Worm (Caenorhabditis elegans) whole organism, early embryonic: ENCODE measurements around the gene F13H8.2.

Experiments used
- B0310.2 ChIP-seq: sonication (generic microtip); optimal IDR thresholded peaks from 2 replicates; lab custom pipeline; 2016; ENCODE audit warnings: mild to moderate bottlenecking, missing genetic modification characterization, missing compliant biosample characterization
- F13C5.2 ChIP-seq: sonication (generic microtip); optimal IDR thresholded peaks from 2 replicates; lab custom pipeline; 2017; ENCODE audit warnings: mild to moderate bottlenecking, missing genetic modification characterization, inconsistent platforms, missing compliant biosample characterization
- aly-1 ChIP-seq: sonication (generic microtip); optimal IDR thresholded peaks from 2 replicates; lab custom pipeline; 2016; ENCODE audit warnings: missing genetic modification characterization, missing compliant biosample characterization
- ama-1 ChIP-seq: fragments of 150-350 bp; optimal IDR thresholded peaks from 2 replicates; lab custom pipeline; 2014
- ceh-13 ChIP-seq: fragments of 200-800 bp; sonication (Bioruptor generic); optimal IDR thresholded peaks from 2 replicates; lab custom pipeline; 2018; ENCODE audit warnings: mild to moderate bottlenecking, missing genetic modification characterization, missing compliant biosample characterization
- ceh-36 ChIP-seq: sonication (generic microtip); optimal IDR thresholded peaks from 2 replicates; lab custom pipeline; 2016; ENCODE audit warnings: missing genetic modification characterization, inconsistent platforms, missing compliant biosample characterization
- ets-7 ChIP-seq: sonication (generic microtip); optimal IDR thresholded peaks from 2 replicates; lab custom pipeline; 2016; ENCODE audit warnings: missing genotype, missing genetic modification characterization, missing compliant biosample characterization
- flt-1 ChIP-seq: fragments of 200-800 bp; sonication (Bioruptor generic); IDR thresholded peaks from 2 replicates; pipeline ENCODE4 v1.3.6; 2022; ENCODE audit warnings: missing genetic modification characterization, missing compliant biosample characterization
- hmbx-1 ChIP-seq: sonication (generic microtip); optimal IDR thresholded peaks from 2 replicates; lab custom pipeline; 2016; ENCODE audit warnings: mild to moderate bottlenecking, missing genetic modification characterization, missing compliant biosample characterization
- hmg-4 ChIP-seq: fragments of 200-800 bp; sonication (Bioruptor generic); optimal IDR thresholded peaks from 2 replicates; lab custom pipeline; 2018; ENCODE audit warnings: mild to moderate bottlenecking, missing genetic modification characterization, missing compliant biosample characterization
- hnd-1 ChIP-seq: sonication (generic microtip); optimal IDR thresholded peaks from 2 replicates; lab custom pipeline; 2016; ENCODE audit warnings: missing genetic modification characterization, missing compliant biosample characterization
- pes-1 ChIP-seq: fragments of 200-800 bp; sonication (Bioruptor generic); IDR thresholded peaks from 2 replicates; pipeline ENCODE4 v1.3.6; 2022; ENCODE audit warnings: missing genetic modification reagents, missing genetic modification characterization, missing compliant biosample characterization
- scrt-1 ChIP-seq: fragments of 200-800 bp; sonication (Bioruptor generic); IDR thresholded peaks from 2 replicates; pipeline ENCODE4 v1.3.6; 2022; ENCODE audit warnings: missing genetic modification characterization, missing compliant biosample characterization
- sea-1 ChIP-seq: fragments of 200-800 bp; sonication (Bioruptor generic); conservative IDR thresholded peaks from 2 replicates; pipeline ENCODE4 v1.3.6; 2022; ENCODE audit warnings: missing genetic modification characterization, missing compliant biosample characterization
- tbx-11 ChIP-seq: fragments of 200-800 bp; sonication (Bioruptor generic); IDR thresholded peaks from 2 replicates; pipeline ENCODE4 v1.3.6; 2022; ENCODE audit warnings: missing genetic modification characterization, missing compliant biosample characterization
- tbx-37 ChIP-seq: fragments of 200-800 bp; sonication (Bioruptor generic); conservative IDR thresholded peaks from 2 replicates; pipeline ENCODE4 v1.3.6; 2022; ENCODE audit warnings: missing genetic modification reagents, missing genetic modification characterization, missing compliant biosample characterization
- tra-4 ChIP-seq: sonication (generic microtip); optimal IDR thresholded peaks from 2 replicates; lab custom pipeline; 2017; ENCODE audit warnings: missing genetic modification characterization, missing compliant biosample characterization

F13H8.2 gene

DNA sequence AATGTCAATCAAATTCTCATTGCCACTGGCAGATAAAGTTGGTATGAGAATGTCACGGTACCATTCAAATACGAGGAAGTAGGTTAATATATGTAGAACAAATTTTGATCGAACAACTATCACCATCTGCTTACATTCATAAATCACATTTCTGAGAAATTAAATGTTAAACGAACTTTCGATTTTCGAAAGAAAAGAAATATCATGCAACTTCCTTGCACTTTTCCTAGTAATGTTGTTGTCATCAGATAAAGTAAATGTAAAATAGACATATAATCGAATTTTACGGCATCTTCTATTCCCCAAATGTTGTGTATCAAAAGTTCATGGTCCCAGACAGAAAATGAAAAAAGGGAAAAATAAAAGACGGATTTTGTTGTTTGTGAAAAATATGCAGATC lies 41.3 kb downstream of the F13H8.2 start:
- TF ChIP-seq hnd-1 (no peak), scrt-1 (no peak), B0310.2 (tag; lab: Kevin White, UChicago) (no peak), tbx-37 (GFP tag; lab: Robert Waterston, UW) (no peak), hmg-4 (GFP tag; lab: Kevin White, UChicago) (no peak), pes-1 (GFP tag; lab: Robert Waterston, UW) (no peak), hmbx-1 (tag; lab: Kevin White, UChicago) (no peak), aly-1 (tag; lab: Kevin White, UChicago) (no peak), flt-1 (GFP tag; lab: Robert Waterston, UW) (no peak), sea-1 (GFP tag; lab: Robert Waterston, UW) (no peak), F13C5.2 (tag; lab: Kevin White, UChicago) (no peak), ceh-36 (no peak), tbx-11 (GFP tag; lab: Robert Waterston, UW) (no peak), tra-4 (tag; lab: Kevin White, UChicago) (no peak)

DNA sequence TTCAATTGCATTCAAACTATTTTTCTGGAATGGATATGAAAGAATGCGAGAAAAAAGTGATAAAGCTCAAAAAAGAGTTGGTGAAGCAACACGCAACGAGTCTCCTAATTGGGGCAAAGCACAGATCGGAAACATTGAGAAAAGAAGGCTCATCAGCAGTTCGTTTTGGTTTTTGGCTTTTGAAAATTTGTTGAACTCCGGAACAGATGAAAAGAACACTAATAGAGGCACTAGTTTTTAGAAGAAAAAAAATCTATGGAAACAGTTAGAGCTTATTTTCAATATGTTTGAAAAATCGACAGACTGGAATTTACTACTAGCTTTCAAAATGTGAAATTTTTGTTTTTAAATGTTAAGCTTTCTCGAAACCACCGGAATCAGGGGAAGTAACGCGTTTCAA lies 41.7 kb downstream of the F13H8.2 start:
- TF ChIP-seq tbx-37 (GFP tag; lab: Robert Waterston, UW) (no peak), hmbx-1 (tag; lab: Kevin White, UChicago) (no peak), sea-1 (GFP tag; lab: Robert Waterston, UW) (no peak), hmg-4 (GFP tag; lab: Kevin White, UChicago) (no peak), B0310.2 (tag; lab: Kevin White, UChicago) (no peak)

- TF ChIP-seq tra-4 (tag; lab: Kevin White, UChicago) (no peak), sea-1 (GFP tag; lab: Robert Waterston, UW) (no peak), tbx-11 (GFP tag; lab: Robert Waterston, UW) (no peak), ceh-36 (no peak), ama-1 (lab: Kevin White, UChicago) (no peak), tbx-37 (GFP tag; lab: Robert Waterston, UW) (no peak), hmg-4 (GFP tag; lab: Kevin White, UChicago) (no peak), B0310.2 (tag; lab: Kevin White, UChicago) (no peak), flt-1 (GFP tag; lab: Robert Waterston, UW) (no peak), hnd-1 (no peak), scrt-1 (no peak), F13C5.2 (tag; lab: Kevin White, UChicago) (no peak), pes-1 (GFP tag; lab: Robert Waterston, UW) (no peak), ceh-13 (GFP tag; lab: Kevin White, UChicago) (no peak), hmbx-1 (tag; lab: Kevin White, UChicago) (no peak), ets-7 (tag; lab: Kevin White, UChicago) (no peak), aly-1 (tag; lab: Kevin White, UChicago) (no peak)
Measured at ce11 chrII:6320655-6321388, 50.7 kb downstream of the F13H8.2 start, which contains the start of gene efr-3. Gene efr-3 (minus strand): TSS chrII:6321159.

ce11 chrII:6322081-6322480 lies 51.9 kb downstream of the F13H8.2 start:
- no peak for TF ChIP-seq hmg-4 (GFP tag; lab: Kevin White, UChicago)

DNA sequence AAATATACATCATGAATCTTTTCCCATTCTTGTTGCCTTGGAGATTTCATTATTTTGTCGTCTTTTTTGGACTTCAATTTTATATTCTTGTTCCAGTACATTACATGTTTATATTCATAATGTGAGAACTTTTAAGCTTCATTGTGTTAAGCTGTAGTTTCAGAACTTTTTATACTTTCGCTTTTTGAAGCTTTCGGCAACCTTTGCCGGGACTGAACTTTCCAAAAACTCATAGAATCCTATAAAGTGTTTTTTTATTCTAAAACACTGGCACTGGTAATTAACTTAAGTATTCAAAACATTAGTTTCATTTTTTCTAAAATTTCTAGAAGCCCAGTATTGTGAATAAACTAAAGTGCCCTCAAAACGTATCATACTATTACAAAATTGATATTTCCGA lies 52.8 kb downstream of the F13H8.2 start, which contains the start of gene C32D5.4:
TSS of gene C32D5.4 (minus strand) at position 101 of the 400 bp plus-strand sequence.
- TF ChIP-seq hnd-1 (no peak), ceh-36 (no peak), ceh-13 (GFP tag; lab: Kevin White, UChicago) (no peak), tbx-11 (GFP tag; lab: Robert Waterston, UW) (no peak), pes-1 (GFP tag; lab: Robert Waterston, UW) (no peak), B0310.2 (tag; lab: Kevin White, UChicago) (no peak), hmg-4 (GFP tag; lab: Kevin White, UChicago) (no peak), sea-1 (GFP tag; lab: Robert Waterston, UW) (no peak), flt-1 (GFP tag; lab: Robert Waterston, UW) (no peak)
